Fruit fly (Drosophila melanogaster): Measurements from ENCODE around the gene salt.

The salt gene

DNA sequence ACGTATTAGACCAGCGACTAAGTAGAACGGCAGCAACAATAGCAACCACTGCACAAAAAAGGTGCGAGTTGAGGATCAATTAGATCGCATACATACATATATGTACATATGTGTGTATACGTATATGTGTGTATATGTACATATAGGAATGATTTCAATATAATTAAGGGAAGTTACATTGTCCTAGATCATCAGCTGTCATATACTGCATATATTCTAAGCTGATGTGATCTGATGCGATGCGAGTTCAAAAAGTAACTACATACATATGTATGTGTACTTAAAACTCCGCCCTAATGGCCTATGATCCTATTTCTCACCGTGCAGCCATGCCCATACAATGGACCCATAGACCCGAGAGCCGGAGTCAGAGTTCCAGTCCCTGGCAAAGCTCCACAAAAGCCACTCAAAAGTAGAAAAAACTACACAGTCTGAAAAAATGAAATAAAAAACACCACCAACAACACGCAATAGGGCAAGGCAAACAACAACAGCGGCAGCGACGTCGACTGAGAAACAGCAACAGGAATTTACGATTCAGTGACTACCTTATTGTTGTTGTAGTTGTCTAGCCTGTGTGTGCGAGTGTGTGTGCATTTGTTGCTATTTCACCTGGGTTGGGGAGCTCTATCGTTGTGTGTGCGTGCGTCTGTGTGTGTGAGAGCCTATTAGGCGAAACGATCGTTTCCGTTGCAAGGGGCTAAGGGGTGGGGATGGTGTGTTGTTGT is 31.1 kb downstream of the salt start (continued):
- no peak for TF ChIP-seq Dll (GFP tag; IDR thresholded peaks at IDR 0.05; ENCODE audit: partially characterized antibody)
- TF ChIP-seq CG6175 (GFP tag; IDR thresholded peaks at IDR 0.05) = 0 out of 3 replicates have a peak, but pooled peaks have one; percentile 14
- TF ChIP-seq D19B (GFP tag; optimal IDR thresholded peaks at IDR 0.05) = no peak
- peak; percentile 22 for TF ChIP-seq nau (GFP tag; optimal IDR thresholded peaks at IDR 0.05)
- peak; percentile 9 for TF ChIP-seq Side (GFP tag; optimal IDR thresholded peaks at IDR 0.05)
- TF ChIP-seq zf30C (GFP tag; optimal IDR thresholded peaks at IDR 0.05) = no peak
- TF ChIP-seq Six4 (GFP tag; optimal IDR thresholded peaks at IDR 0.05) = peak; percentile 11
- TF ChIP-seq CG7556 (GFP tag; optimal IDR thresholded peaks at IDR 0.05) = peak; percentile 38
- no peak for TF ChIP-seq crp (GFP tag; optimal IDR thresholded peaks at IDR 0.05)
- no peak for TF ChIP-seq GATAe (GFP tag; conservative IDR thresholded peaks at IDR 0.05)
- TF ChIP-seq CG2116 (GFP tag; optimal IDR thresholded peaks at IDR 0.05) = no peak
- TF ChIP-seq Gsc (GFP tag; IDR thresholded peaks at IDR 0.05) = no peak
- no peak for TF ChIP-seq CG14014 (GFP tag; IDR thresholded peaks at IDR 0.05)
- no peak for TF ChIP-seq p53 (GFP tag; optimal IDR thresholded peaks at IDR 0.05)
- no peak for TF ChIP-seq exex (tag; optimal IDR thresholded peaks at IDR 0.05)
- TF ChIP-seq sim (GFP tag; IDR thresholded peaks at IDR 0.05) = no peak
- no peak for TF ChIP-seq CG6854 (GFP tag; optimal IDR thresholded peaks at IDR 0.05)
- TF ChIP-seq D19A (tag; optimal IDR thresholded peaks at IDR 0.05) = peak; percentile 11
- no peak for TF ChIP-seq insv (GFP tag; optimal IDR thresholded peaks at IDR 0.05)
- TF ChIP-seq dysf (GFP tag; IDR thresholded peaks at IDR 0.05) = peak; percentile 58; the same call in 2 of the 3 replicates
- TF ChIP-seq Awh (GFP tag; IDR thresholded peaks at IDR 0.05) = no peak
- peak; percentile 81 for TF ChIP-seq Med (GFP tag)
- no peak for TF ChIP-seq Vsx1 (GFP tag; optimal IDR thresholded peaks at IDR 0.05)
- TF ChIP-seq sna (GFP tag; IDR thresholded peaks at IDR 0.05; ENCODE audit: partially characterized antibody) = no peak
- TF ChIP-seq CG11695 (GFP tag; IDR thresholded peaks at IDR 0.05) = peak; percentile 42; the same call in 2 of the 3 replicates
- peak; percentile 27 for TF ChIP-seq CG6765 (GFP tag; optimal IDR thresholded peaks at IDR 0.05)
- no peak for TF ChIP-seq Nf-YA (GFP tag; IDR thresholded peaks at IDR 0.05)
- peak; percentile 89 for TF ChIP-seq cg (GFP tag; optimal IDR thresholded peaks at IDR 0.05)
- peak; percentile 34 for TF ChIP-seq Blimp-1 (GFP tag; optimal IDR thresholded peaks at IDR 0.05)
- TF ChIP-seq CG9727 (GFP tag; optimal IDR thresholded peaks at IDR 0.05) = peak; percentile 46
- no peak for TF ChIP-seq gt (GFP tag; IDR thresholded peaks at IDR 0.05)
- 0 out of 2 replicates have a peak, but pooled peaks have one; percentile 9 for TF ChIP-seq slbo (GFP tag; IDR thresholded peaks at IDR 0.05)
- TF ChIP-seq lola (GFP tag; optimal IDR thresholded peaks at IDR 0.05) = peak in 1 of 3 experiments; percentile 5
- peak; percentile 29 for TF ChIP-seq Camta (GFP tag; optimal IDR thresholded peaks at IDR 0.05)
- peak; percentile 44 for TF ChIP-seq CG12391 (tag; optimal IDR thresholded peaks at IDR 0.05)
- TF ChIP-seq rib (GFP tag; IDR thresholded peaks at IDR 0.05) = no peak
- no peak for TF ChIP-seq CG1647 (GFP tag; optimal IDR thresholded peaks at IDR 0.05)
- TF ChIP-seq CG9797 (GFP tag; optimal IDR thresholded peaks at IDR 0.05) = no peak
- TF ChIP-seq sqz (GFP tag; optimal IDR thresholded peaks at IDR 0.05) = peak; percentile 79
- TF ChIP-seq sisA (GFP tag; IDR thresholded peaks at IDR 0.05) = 0 out of 2 replicates have a peak, but pooled peaks have one; percentile 20
- TF ChIP-seq Meics (GFP tag; optimal IDR thresholded peaks at IDR 0.05) = peak; percentile 37
- no peak for TF ChIP-seq inv (GFP tag; IDR thresholded peaks at IDR 0.05; ENCODE audit: partially characterized antibody)
- peak; percentile 39 for TF ChIP-seq Fer3 (tag; optimal IDR thresholded peaks at IDR 0.05)
- peak; percentile 99 for TF ChIP-seq CG4360 (GFP tag; IDR thresholded peaks at IDR 0.05)
- no peak for TF ChIP-seq CHES-1-like (GFP tag; optimal IDR thresholded peaks at IDR 0.05)
- TF ChIP-seq luna (GFP tag; optimal IDR thresholded peaks at IDR 0.05) = no peak
- TF ChIP-seq CG8924 (tag; optimal IDR thresholded peaks at IDR 0.05) = peak; percentile 35
- peak; percentile 43 for TF ChIP-seq fd96Cb (tag; optimal IDR thresholded peaks at IDR 0.05)
- TF ChIP-seq Dek (tag; optimal IDR thresholded peaks at IDR 0.05) = peak; percentile 2

Measured in whole organism, embryonic.